Fruit fly (Drosophila melanogaster): ENCODE data around the gene CG7102.

The CG7102 gene

dm6 chr2L:7887333-7887732 is at the start of gene CG7102:
Gene CG7102 (minus strand): TSS chr2L:7887513.
- TF ChIP-seq CG6808 (GFP tag; optimal IDR thresholded peaks at IDR 0.05) (no peak), Blimp-1 (GFP tag; optimal IDR thresholded peaks at IDR 0.05) (no peak), CG10631 (GFP tag; optimal IDR thresholded peaks at IDR 0.05) (no peak), CG31627 (GFP tag; optimal IDR thresholded peaks at IDR 0.05) (no peak)

dm6 chr2L:7936391-7936790 is 49.1 kb upstream of the CG7102 start:
- no peak for TF ChIP-seq Eip75B (GFP tag; optimal IDR thresholded peaks at IDR 0.05)
- TF ChIP-seq ss (GFP tag; optimal IDR thresholded peaks at IDR 0.05): peak in 1 of 2 experiments; percentile 11

dm6 chr2L:7933186-7933585 is 45.9 kb upstream of the CG7102 start:
- TF ChIP-seq CG6163 (GFP tag; IDR thresholded peaks at IDR 0.05) (peak; percentile 8; the same call in 1 of the 3 replicates), topi (GFP tag; optimal IDR thresholded peaks at IDR 0.05) (no peak)

dm6 chr2L:7932091-7932769 is 44.9 kb upstream of the CG7102 start:
- no peak for TF ChIP-seq CG7368 (GFP tag; optimal IDR thresholded peaks at IDR 0.05)
- peak; percentile 28 for TF ChIP-seq Sox102F (GFP tag; optimal IDR thresholded peaks at IDR 0.05)
- no peak for TF ChIP-seq Lpt (GFP tag; optimal IDR thresholded peaks at IDR 0.05)
- TF ChIP-seq Sox15 (GFP tag; optimal IDR thresholded peaks at IDR 0.05): no peak
- TF ChIP-seq CG11902 (GFP tag; optimal IDR thresholded peaks at IDR 0.05): no peak
- peak; percentile 41 for TF ChIP-seq CG3919 (GFP tag; optimal IDR thresholded peaks at IDR 0.05)
- no peak for TF ChIP-seq CG8319 (GFP tag; optimal IDR thresholded peaks at IDR 0.05)
- peak; percentile 47 for TF ChIP-seq CG15336 (GFP tag; IDR thresholded peaks at IDR 0.05)
- no peak for TF ChIP-seq Sox14 (GFP tag; optimal IDR thresholded peaks at IDR 0.05)
- no peak for TF ChIP-seq dsx (GFP tag; optimal IDR thresholded peaks at IDR 0.05; ENCODE audit: poor library complexity, severe bottlenecking)
- peak; percentile 11 for TF ChIP-seq Hr39 (GFP tag; optimal IDR thresholded peaks at IDR 0.05)
- TF ChIP-seq CG34406 (GFP tag; optimal IDR thresholded peaks at IDR 0.05): no peak
- TF ChIP-seq OdsH (GFP tag; optimal IDR thresholded peaks at IDR 0.05): peak; percentile 16
- TF ChIP-seq CG10669 (GFP tag; optimal IDR thresholded peaks at IDR 0.05): peak; percentile 36
- TF ChIP-seq topi (GFP tag; optimal IDR thresholded peaks at IDR 0.05): peak; percentile 37
- peak; percentile 16 for TF ChIP-seq CG8632 (GFP tag; optimal IDR thresholded peaks at IDR 0.05)
- peak; percentile 23 for TF ChIP-seq acj6 (GFP tag; optimal IDR thresholded peaks at IDR 0.05)
- TF ChIP-seq CG3032 (tag; optimal IDR thresholded peaks at IDR 0.05): peak; percentile 49
- peak; percentile 11 for TF ChIP-seq Ets21C (GFP tag; optimal IDR thresholded peaks at IDR 0.05)
- TF ChIP-seq Met (GFP tag; optimal IDR thresholded peaks at IDR 0.05): peak; percentile 62
- TF ChIP-seq achi (GFP tag; optimal IDR thresholded peaks at IDR 0.05): peak; percentile 27
- no peak for TF ChIP-seq CG6808 (GFP tag; optimal IDR thresholded peaks at IDR 0.05)
- peak in 1 of 2 experiments; percentile 7 for TF ChIP-seq salr (GFP tag; optimal IDR thresholded peaks at IDR 0.05)
- TF ChIP-seq CG6163 (GFP tag; IDR thresholded peaks at IDR 0.05): no peak
- no peak for TF ChIP-seq CG1621 (tag; optimal IDR thresholded peaks at IDR 0.05)
- peak; percentile 35 for TF ChIP-seq CG10631 (GFP tag; optimal IDR thresholded peaks at IDR 0.05)
- peak; percentile 90 for TF ChIP-seq Eip78C (GFP tag)
- peak; percentile 34 for TF ChIP-seq Ets96B (tag; optimal IDR thresholded peaks at IDR 0.05)
- no peak for TF ChIP-seq CG6854 (GFP tag; optimal IDR thresholded peaks at IDR 0.05)
- no peak for TF ChIP-seq CG16779 (tag; optimal IDR thresholded peaks at IDR 0.05)
- TF ChIP-seq CG9139 (GFP tag; optimal IDR thresholded peaks at IDR 0.05): peak; percentile 26
- peak; percentile 10 for TF ChIP-seq net (GFP tag; optimal IDR thresholded peaks at IDR 0.05)
- TF ChIP-seq spab (GFP tag; optimal IDR thresholded peaks at IDR 0.05): peak; percentile 5
- TF ChIP-seq Blimp-1 (GFP tag; optimal IDR thresholded peaks at IDR 0.05): no peak
- TF ChIP-seq svp (GFP tag): peak; percentile 66
- TF ChIP-seq CG31627 (GFP tag; optimal IDR thresholded peaks at IDR 0.05): peak; percentile 16
- no peak for TF ChIP-seq dac (GFP tag; optimal IDR thresholded peaks at IDR 0.05)
- TF ChIP-seq fkh (GFP tag; optimal IDR thresholded peaks at IDR 0.05): no peak
- TF ChIP-seq CG11294 (GFP tag; IDR thresholded peaks at IDR 0.05): 0 out of 2 replicates have a peak, but pooled peaks have one; percentile 11
- TF ChIP-seq cyc (GFP tag; optimal IDR thresholded peaks at IDR 0.05): peak; percentile 18
- TF ChIP-seq vri (GFP tag; optimal IDR thresholded peaks at IDR 0.05): no peak
- peak; percentile 44 for TF ChIP-seq Smox (GFP tag; optimal IDR thresholded peaks at IDR 0.05)

All from whole organism, prepupa.